Worm (Caenorhabditis elegans) whole organism, late embryonic: ENCODE data around the gene sri-45.
A peak's percentile ranks its signal among the peaks of the same experiment; 100 is the strongest.
"Not testable (repeated sequence)": the region's sequence is repeated elsewhere in the genome, so short reads cannot be mapped to it uniquely, and the experiment has no call there.

ENCODE experiments used
- C08G9.2 ChIP-seq: sonication (generic microtip); optimal IDR thresholded peaks from 2 replicates; lab custom pipeline; 2016; ENCODE audit warnings: mild to moderate bottlenecking, missing genetic modification characterization, moderate library complexity, missing compliant biosample characterization
- C38D4.7 ChIP-seq: fragments of 200-800 bp; sonication (Bioruptor generic); optimal IDR thresholded peaks from 2 replicates; lab custom pipeline; 2018; ENCODE audit warnings: mild to moderate bottlenecking, missing genetic modification characterization, moderate library complexity, missing compliant biosample characterization
- ama-1 ChIP-seq: fragments of 150-350 bp; optimal IDR thresholded peaks from 2 replicates; lab custom pipeline; 2014
- ceh-30 ChIP-seq: fragments of 150-350 bp; optimal IDR thresholded peaks from 2 replicates; lab custom pipeline; 2014; ENCODE audit warnings: missing biosample characterization, missing genetic modification characterization
- ceh-31 ChIP-seq: sonication (generic microtip); optimal IDR thresholded peaks from 2 replicates; lab custom pipeline; 2016; ENCODE audit warnings: missing genetic modification characterization, missing compliant biosample characterization
- ceh-34 ChIP-seq: sonication (generic microtip); optimal IDR thresholded peaks from 2 replicates; lab custom pipeline; 2016; ENCODE audit warnings: mild to moderate bottlenecking, missing genetic modification characterization, missing compliant biosample characterization
- ceh-48 ChIP-seq: sonication (generic microtip); optimal IDR thresholded peaks from 2 replicates; lab custom pipeline; 2016; ENCODE audit warnings: missing genetic modification characterization, inconsistent platforms, missing compliant biosample characterization
- dve-1 ChIP-seq: sonication (generic microtip); optimal IDR thresholded peaks from 2 replicates; lab custom pipeline; 2017; ENCODE audit warnings: antibody characterized with exemption, mild to moderate bottlenecking, missing genetic modification characterization, missing compliant biosample characterization
- fkh-10 ChIP-seq: fragments of 150-350 bp; optimal IDR thresholded peaks from 2 replicates; lab custom pipeline; 2014; ENCODE audit warnings: missing biosample characterization, missing genetic modification reagents, missing genetic modification characterization
- fkh-6 ChIP-seq: sonication (generic microtip); optimal IDR thresholded peaks from 2 replicates; lab custom pipeline; 2016; ENCODE audit warnings: missing genetic modification characterization, missing compliant biosample characterization
- hlh-13 ChIP-seq: fragments of 200-800 bp; sonication (Bioruptor generic); optimal IDR thresholded peaks from 2 replicates; lab custom pipeline; 2018; ENCODE audit warnings: mild to moderate bottlenecking, missing genetic modification characterization, missing compliant biosample characterization
- hlh-30 ChIP-seq: sonication (generic microtip); optimal IDR thresholded peaks from 2 replicates; lab custom pipeline; 2017; ENCODE audit warnings: antibody characterized with exemption, missing genetic modification characterization, missing compliant biosample characterization; ENCODE audit not compliant: insufficient read depth
- nfya-1 ChIP-seq: sonication (generic microtip); optimal IDR thresholded peaks from 2 replicates; lab custom pipeline; 2017; ENCODE audit warnings: missing genetic modification characterization, mild to moderate bottlenecking, missing compliant biosample characterization, antibody characterized with exemption, moderate library complexity
- nhr-11 ChIP-seq: fragments of 150-350 bp; optimal IDR thresholded peaks from 2 replicates; lab custom pipeline; 2014; ENCODE audit warnings: missing biosample characterization, missing genetic modification characterization
- npax-4 ChIP-seq: sonication (generic microtip); optimal IDR thresholded peaks from 2 replicates; lab custom pipeline; 2016; ENCODE audit warnings: missing genetic modification characterization, missing compliant biosample characterization
- pha-4 ChIP-seq: fragments of 150-350 bp; optimal IDR thresholded peaks from 2 replicates; lab custom pipeline; 2018; ENCODE audit warnings: missing biosample characterization, missing genetic modification reagents, missing genetic modification characterization
- pros-1 ChIP-seq: fragments of 150-350 bp; optimal IDR thresholded peaks from 2 replicates; lab custom pipeline; 2014; ENCODE audit warnings: missing biosample characterization, missing genetic modification reagents, missing genetic modification characterization
- ref-2 ChIP-seq: sonication (generic microtip); optimal IDR thresholded peaks from 2 replicates; lab custom pipeline; 2016; ENCODE audit warnings: missing genetic modification characterization, missing compliant biosample characterization
- rnt-1 ChIP-seq: sonication (generic microtip); optimal IDR thresholded peaks from 2 replicates; lab custom pipeline; 2016; ENCODE audit warnings: missing genetic modification characterization, missing compliant biosample characterization
- sdc-2 ChIP-seq: sonication (generic microtip); optimal IDR thresholded peaks from 2 replicates; lab custom pipeline; 2016; ENCODE audit warnings: missing genotype, missing genetic modification characterization, missing compliant biosample characterization
- sox-2 ChIP-seq: fragments of 200-800 bp; sonication (Bioruptor generic); IDR thresholded peaks from 2 replicates; pipeline ENCODE4 v1.3.6; 2022; ENCODE audit warnings: missing genetic modification reagents, missing genetic modification characterization, missing compliant biosample characterization
- tbx-7 ChIP-seq: sonication (generic microtip); optimal IDR thresholded peaks from 2 replicates; lab custom pipeline; 2016; ENCODE audit warnings: missing genotype, missing genetic modification characterization, missing compliant biosample characterization
- ttx-3 ChIP-seq: sonication (generic microtip); optimal IDR thresholded peaks from 2 replicates; lab custom pipeline; 2016; ENCODE audit warnings: missing genetic modification reagents, missing genetic modification characterization, missing compliant biosample characterization
- unc-55 ChIP-seq: sonication (generic microtip); optimal IDR thresholded peaks from 2 replicates; lab custom pipeline; 2017; ENCODE audit warnings: missing biosample characterization, missing genetic modification reagents, missing genetic modification characterization

The sri-45 gene

DNA sequence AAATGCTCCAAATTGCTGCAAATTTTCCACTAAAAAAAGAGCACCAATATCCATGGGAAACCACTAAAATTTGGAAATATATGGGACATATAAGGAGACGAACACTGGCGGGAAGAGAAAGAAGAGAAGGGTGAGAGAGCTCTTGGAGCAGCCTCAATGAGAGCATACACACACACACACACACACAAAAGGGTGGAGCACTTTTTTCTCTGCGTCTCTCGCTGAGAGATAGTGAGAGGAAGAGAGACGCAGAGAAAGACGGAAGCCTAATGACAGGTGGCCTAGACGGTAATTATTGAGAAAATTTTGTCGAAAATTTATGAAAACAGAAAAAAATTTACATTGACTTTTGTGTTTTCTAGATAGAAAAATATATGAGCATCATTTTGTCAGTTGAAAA lies 39.1 kb downstream of the sri-45 start:
- TF ChIP-seq ceh-31 (peak; percentile 26), C08G9.2 (no peak), nfya-1 (tag; lab: Kevin White, UChicago) (peak; percentile 45), unc-55 (peak; percentile 26), ceh-34 (peak; percentile 53)

DNA sequence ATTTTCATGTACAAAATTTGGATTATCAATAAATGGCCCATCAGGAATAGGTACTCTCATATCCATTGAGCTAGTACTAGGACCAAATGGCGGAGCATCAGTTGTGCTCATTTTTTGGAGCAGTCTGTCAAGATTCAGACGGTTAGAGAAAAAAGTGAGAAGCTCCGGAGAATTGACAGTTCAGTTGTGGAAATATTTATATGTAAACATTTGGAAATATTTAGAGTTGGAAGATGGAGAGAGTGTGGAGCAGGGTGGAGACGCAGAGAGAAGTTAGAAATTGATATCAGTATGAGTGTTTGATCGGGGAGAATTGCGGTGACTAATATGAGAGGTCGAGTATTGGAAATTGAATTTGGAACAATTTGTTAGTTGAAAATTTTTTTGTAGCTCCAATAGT lies 40.5 kb downstream of the sri-45 start:
- TF ChIP-seq pha-4 (tag; lab: Kevin White, UChicago): no peak
- no peak for TF ChIP-seq tbx-7 (tag; lab: Kevin White, UChicago)
- no peak for TF ChIP-seq fkh-6 (tag; lab: Kevin White, UChicago)
- TF ChIP-seq sox-2 (GFP tag; lab: Robert Waterston, UW): no peak
- no peak for TF ChIP-seq rnt-1
- no peak for TF ChIP-seq ama-1 (lab: Kevin White, UChicago)
- TF ChIP-seq pros-1: no peak
- TF ChIP-seq C38D4.7 (GFP tag; lab: Kevin White, UChicago): no peak
- TF ChIP-seq ref-2 (tag; lab: Kevin White, UChicago): no peak
- no peak for TF ChIP-seq hlh-30 (tag; lab: Kevin White, UChicago)
- TF ChIP-seq dve-1 (tag; lab: Kevin White, UChicago): no peak
- no peak for TF ChIP-seq fkh-10 (GFP tag; lab: Kevin White, UChicago)
- no peak for TF ChIP-seq ceh-34
- no peak for TF ChIP-seq nhr-11 (tag; lab: Kevin White, UChicago)
- TF ChIP-seq hlh-13: no peak
- TF ChIP-seq, all 69 proteins: peak for 0

ce11 chrII:614701-615100 lies 46.9 kb downstream of the sri-45 start:
- TF ChIP-seq npax-4 (tag; lab: Kevin White, UChicago) (no peak), ceh-48 (tag; lab: Kevin White, UChicago) (peak; percentile 48)

- TF ChIP-seq sdc-2 (tag; lab: Kevin White, UChicago); ceh-30 (tag; lab: Kevin White, UChicago); ttx-3: not testable (repeated sequence)
Observed at ce11 chrII:612361-612760, 49.2 kb downstream of the sri-45 start, which contains the start of gene clec-118. TSS of gene clec-118 (minus strand) at chrII:612461.
